Worm (Caenorhabditis elegans): ENCODE results near the gene C25D7.15.

DNA sequence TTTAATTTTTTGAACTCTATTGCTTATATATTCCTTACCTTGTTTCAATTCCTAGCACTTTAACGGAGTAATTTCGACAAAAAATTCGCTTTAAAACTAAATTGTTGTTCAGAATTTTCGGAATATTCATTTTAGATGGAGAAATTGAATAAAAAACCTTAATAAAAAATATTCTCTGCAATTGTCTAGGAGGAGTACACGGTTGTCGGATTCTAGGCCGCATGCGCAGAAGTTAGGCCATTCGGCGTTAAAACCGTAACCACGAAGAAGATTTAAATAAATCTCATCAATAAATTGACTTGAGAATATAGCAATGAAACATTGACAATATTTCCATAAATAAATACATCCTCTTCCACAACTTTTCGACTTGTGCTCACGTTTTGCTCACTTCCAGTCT is 22.7 kb downstream of the C25D7.15 start, which contains the start of the genes C01G10.10 and C01G10.9:
- TF ChIP-seq tab-1 (GFP tag; IDR thresholded peaks at IDR 0.05) (no peak), ref-1 (GFP tag; conservative IDR thresholded peaks at IDR 0.05) (no peak)
